Worm (Caenorhabditis elegans) whole organism, L1 larva: ENCODE data around the gene mdt-1.2.
A peak's percentile ranks its signal among the peaks of the same experiment; 100 is the strongest.

Source experiments
- C04F5.9 ChIP-seq: sonication (generic microtip); optimal IDR thresholded peaks from 2 replicates; lab custom pipeline; 2016; ENCODE audit warnings: missing genetic modification characterization, missing compliant biosample characterization
- aha-1 ChIP-seq: fragments of 150-350 bp; optimal IDR thresholded peaks from 2 replicates; lab custom pipeline; 2014; ENCODE audit warnings: missing biosample characterization, missing genetic modification characterization
- ama-1 ChIP-seq: fragments of 150-350 bp; optimal IDR thresholded peaks from 2 replicates; lab custom pipeline; 2014
- ceh-63 ChIP-seq: fragments of 200-800 bp; sonication (Bioruptor generic); optimal IDR thresholded peaks from 2 replicates; lab custom pipeline; 2018; ENCODE audit warnings: mild to moderate bottlenecking, missing genetic modification characterization, missing compliant biosample characterization
- dsc-1 ChIP-seq: sonication (generic microtip); optimal IDR thresholded peaks from 2 replicates; lab custom pipeline; 2016; ENCODE audit warnings: mild to moderate bottlenecking, missing genetic modification characterization, missing compliant biosample characterization
- efl-1 ChIP-seq, 4 experiments: fragments of 150-350 bp; optimal IDR thresholded peaks in 3 of 4; peaks in 1 of 4; 1 replicate in 1 of 4; 2 replicates in 3 of 4; lab custom pipeline; 2014; ENCODE audit warnings: missing biosample characterization in 2 of 4, missing genetic modification characterization in 2 of 4, missing genetic modification reagents in 2 of 4
- efl-3 ChIP-seq: fragments of 200-800 bp; sonication (Bioruptor generic); optimal IDR thresholded peaks from 2 replicates; lab custom pipeline; 2018; ENCODE audit warnings: mild to moderate bottlenecking, missing genetic modification characterization, missing compliant biosample characterization
- elt-2 ChIP-seq: sonication (generic microtip); optimal IDR thresholded peaks from 2 replicates; lab custom pipeline; 2016; ENCODE audit warnings: missing genetic modification characterization, mild to moderate bottlenecking, inconsistent platforms, missing compliant biosample characterization, missing genetic modification reagents
- elt-3 ChIP-seq, 6 experiments: fragments of 150-350 bp in 1 of 6; sonication (generic microtip); optimal IDR thresholded peaks; 2 replicates each; lab custom pipeline; 2017 to 2018; ENCODE audit warnings: missing biosample characterization in 6 of 6, missing genetic modification characterization in 6 of 6, inconsistent platforms in 1 of 6
- fkh-10 ChIP-seq: sonication (generic microtip); optimal IDR thresholded peaks from 2 replicates; lab custom pipeline; 2017; ENCODE audit warnings: missing biosample characterization, missing genetic modification reagents, missing genetic modification characterization
- fkh-4 ChIP-seq: sonication (generic microtip); optimal IDR thresholded peaks from 2 replicates; lab custom pipeline; 2016; ENCODE audit warnings: missing compliant biosample characterization, missing genetic modification characterization, borderline replicate concordance
- fkh-8 ChIP-seq: sonication (generic microtip); optimal IDR thresholded peaks from 2 replicates; lab custom pipeline; 2016; ENCODE audit warnings: mild to moderate bottlenecking, missing genetic modification characterization, missing compliant biosample characterization
- hlh-17 ChIP-seq: fragments of 200-800 bp; sonication (Bioruptor generic); optimal IDR thresholded peaks from 2 replicates; lab custom pipeline; 2018; ENCODE audit warnings: missing genetic modification characterization, mild to moderate bottlenecking, missing compliant biosample characterization, moderate library complexity, borderline replicate concordance
- hpl-2 ChIP-seq: fragments of 150-350 bp; optimal IDR thresholded peaks from 2 replicates; lab custom pipeline; 2014; ENCODE audit warnings: missing biosample characterization, missing genetic modification reagents, missing genetic modification characterization
- isw-1 ChIP-seq: fragments of 200-800 bp; sonication (Bioruptor generic); IDR thresholded peaks from 2 replicates; pipeline ENCODE4 v1.3.6; 2022; ENCODE audit warnings: missing genetic modification characterization, missing compliant biosample characterization
- jun-1 ChIP-seq: fragments of 150-350 bp; optimal IDR thresholded peaks from 2 replicates; lab custom pipeline; 2014; ENCODE audit warnings: missing biosample characterization, missing genetic modification reagents, missing genetic modification characterization
- lin-13 ChIP-seq: fragments of 150-350 bp; optimal IDR thresholded peaks from 2 replicates; lab custom pipeline; 2014; ENCODE audit warnings: missing biosample characterization, missing genetic modification reagents, missing genetic modification characterization
- lin-14 ChIP-seq: fragments of 200-800 bp; sonication (Bioruptor generic); optimal IDR thresholded peaks from 2 replicates; lab custom pipeline; 2018; ENCODE audit warnings: mild to moderate bottlenecking, missing genetic modification characterization, moderate library complexity, missing compliant biosample characterization
- lin-35 ChIP-seq, 2 experiments: fragments of 150-350 bp; optimal IDR thresholded peaks; 2 replicates each; lab custom pipeline; 2014; ENCODE audit warnings: missing biosample characterization in 2 of 2, missing genetic modification characterization in 2 of 2, missing genetic modification reagents in 2 of 2
- lin-39 ChIP-seq: fragments of 150-350 bp; optimal IDR thresholded peaks from 2 replicates; lab custom pipeline; 2014; ENCODE audit warnings: missing biosample characterization, missing genetic modification reagents, missing genetic modification characterization
- mab-9 ChIP-seq: fragments of 200-800 bp; sonication (Bioruptor generic); IDR thresholded peaks from 2 replicates; pipeline ENCODE4 v1.3.6; 2022; ENCODE audit warnings: missing genetic modification reagents, missing genetic modification characterization, missing compliant biosample characterization
- mdl-1 ChIP-seq, 2 experiments: fragments of 150-350 bp; optimal IDR thresholded peaks; 2 replicates each; lab custom pipeline; 2014 to 2017; ENCODE audit warnings: missing biosample characterization in 2 of 2, missing genetic modification characterization in 2 of 2, inconsistent platforms in 1 of 2
- mef-2 ChIP-seq: fragments of 150-350 bp; optimal IDR thresholded peaks from 2 replicates; lab custom pipeline; 2014; ENCODE audit warnings: missing biosample characterization, missing genetic modification characterization
- mep-1 ChIP-seq: fragments of 150-350 bp; optimal IDR thresholded peaks from 2 replicates; lab custom pipeline; 2014; ENCODE audit warnings: missing biosample characterization, missing genetic modification characterization
- nhr-11 ChIP-seq: fragments of 150-350 bp; optimal IDR thresholded peaks from 2 replicates; lab custom pipeline; 2014; ENCODE audit warnings: missing biosample characterization, missing genetic modification characterization
- nhr-19 ChIP-seq: fragments of 200-800 bp; sonication (Bioruptor generic); conservative IDR thresholded peaks from 2 replicates; pipeline ENCODE4 v1.3.6; 2022; ENCODE audit warnings: missing genetic modification characterization, missing compliant biosample characterization
- nhr-237 ChIP-seq: fragments of 150-350 bp; optimal IDR thresholded peaks from 2 replicates; lab custom pipeline; 2014; ENCODE audit warnings: missing biosample characterization, missing genetic modification characterization
- nhr-28 ChIP-seq: fragments of 150-350 bp; optimal IDR thresholded peaks from 2 replicates; lab custom pipeline; 2014; ENCODE audit warnings: missing biosample characterization, missing genetic modification characterization
- nhr-47 ChIP-seq: sonication (generic microtip); optimal IDR thresholded peaks from 2 replicates; lab custom pipeline; 2016; ENCODE audit warnings: mild to moderate bottlenecking, missing genetic modification characterization, moderate library complexity, missing compliant biosample characterization
- nhr-71 ChIP-seq: sonication (generic microtip); optimal IDR thresholded peaks from 2 replicates; lab custom pipeline; 2016; ENCODE audit warnings: mild to moderate bottlenecking, missing genetic modification characterization, moderate library complexity, missing compliant biosample characterization
- nhr-85 ChIP-seq: sonication (generic microtip); peaks from one replicate; lab custom pipeline; 2016; ENCODE audit warnings: missing genetic modification characterization, inconsistent platforms, missing compliant biosample characterization
- pax-3 ChIP-seq: fragments of 200-800 bp; sonication (Bioruptor generic); optimal IDR thresholded peaks from 2 replicates; lab custom pipeline; 2018; ENCODE audit warnings: mild to moderate bottlenecking, missing genetic modification characterization, moderate library complexity, missing compliant biosample characterization
- pqm-1 ChIP-seq: sonication (generic microtip); optimal IDR thresholded peaks from 3 replicates; lab custom pipeline; 2017; ENCODE audit warnings: missing biosample characterization, missing genetic modification characterization
- skn-1 ChIP-seq: fragments of 150-350 bp; optimal IDR thresholded peaks from 2 replicates; lab custom pipeline; 2014; ENCODE audit warnings: missing biosample characterization, missing genetic modification characterization
- snpc-4 ChIP-seq: fragments of 150-350 bp; optimal IDR thresholded peaks from 2 replicates; lab custom pipeline; 2014; ENCODE audit warnings: missing biosample characterization, missing genetic modification characterization
- sptf-1 ChIP-seq: fragments of 150-350 bp; optimal IDR thresholded peaks from 2 replicates; lab custom pipeline; 2014; ENCODE audit warnings: missing biosample characterization, missing genetic modification characterization
- sup-37 ChIP-seq: fragments of 200-800 bp; sonication (Bioruptor generic); optimal IDR thresholded peaks from 2 replicates; lab custom pipeline; 2018; ENCODE audit warnings: mild to moderate bottlenecking, missing genetic modification characterization, missing compliant biosample characterization
- tbx-2 ChIP-seq: sonication (generic microtip); optimal IDR thresholded peaks from 2 replicates; lab custom pipeline; 2016; ENCODE audit warnings: missing genetic modification characterization, missing compliant biosample characterization
- tlp-1 ChIP-seq: fragments of 150-350 bp; optimal IDR thresholded peaks from 2 replicates; lab custom pipeline; 2014; ENCODE audit warnings: missing biosample characterization, missing genetic modification characterization
- unc-62 ChIP-seq: fragments of 150-350 bp; optimal IDR thresholded peaks from 2 replicates; lab custom pipeline; 2014; ENCODE audit warnings: missing biosample characterization, missing genetic modification reagents, missing genetic modification characterization
- unc-86 ChIP-seq: sonication (generic microtip); optimal IDR thresholded peaks from 2 replicates; lab custom pipeline; 2016; ENCODE audit warnings: missing genetic modification characterization, missing compliant biosample characterization
- unc-98 ChIP-seq: fragments of 200-800 bp; sonication (Bioruptor generic); IDR thresholded peaks from 2 replicates; pipeline ENCODE4 v1.3.6; 2022; ENCODE audit warnings: missing genetic modification characterization, missing compliant biosample characterization
- vab-15 ChIP-seq: sonication (generic microtip); optimal IDR thresholded peaks from 2 replicates; lab custom pipeline; 2017; ENCODE audit warnings: missing genotype, mild to moderate bottlenecking, missing genetic modification characterization, missing compliant biosample characterization
- zip-4 ChIP-seq: fragments of 200-800 bp; sonication (Bioruptor generic); optimal IDR thresholded peaks from 2 replicates; lab custom pipeline; 2018; ENCODE audit warnings: mild to moderate bottlenecking, missing genetic modification characterization, moderate library complexity, missing compliant biosample characterization

The mdt-1.2 gene

ce11 chrX:17157868-17158267 is 6.5 kb downstream of the mdt-1.2 start, which contains the start of gene npr-21:
npr-21 (minus strand) TSS chrX:17157968.
- no peak for TF ChIP-seq elt-2 (tag; lab: Kevin White, UChicago)
- no peak for TF ChIP-seq nhr-237
- TF ChIP-seq nhr-71 (tag; lab: Kevin White, UChicago), result no peak
- no peak for TF ChIP-seq lin-13 (GFP tag; lab: Kevin White, UChicago)
- no peak for TF ChIP-seq mdl-1 (tag; optimal IDR thresholded peaks at IDR 0.05; lab: Kevin White, UChicago)
- no peak for TF ChIP-seq tlp-1 (tag; lab: Kevin White, UChicago)
- TF ChIP-seq skn-1 (tag; lab: Kevin White, UChicago), result no peak
- TF ChIP-seq zip-4, result no peak
- no peak for TF ChIP-seq pqm-1
- no peak for TF ChIP-seq isw-1
- no peak for TF ChIP-seq hpl-2 (GFP tag; lab: Kevin White, UChicago)
- TF ChIP-seq vab-15 (tag; lab: Kevin White, UChicago), result no peak
- no peak for TF ChIP-seq aha-1 (tag; lab: Kevin White, UChicago)
- TF ChIP-seq nhr-28 (tag; lab: Kevin White, UChicago), result no peak
- no peak for TF ChIP-seq ceh-63 (GFP tag; lab: Kevin White, UChicago)

ce11 chrX:17168086-17168485 is 16.8 kb downstream of the mdt-1.2 start:
- TF ChIP-seq snpc-4 (no peak), jun-1 (no peak), lin-14 (GFP tag; lab: Kevin White, UChicago) (peak; percentile 1), lin-35 (GFP tag; optimal IDR thresholded peaks at IDR 0.05; lab: Kevin White, UChicago) (no peak), elt-3 (tag; optimal IDR thresholded peaks at IDR 0.05; lab: Kevin White, UChicago) (no peak), fkh-10 (GFP tag; lab: Kevin White, UChicago) (peak; percentile 24), mef-2 (tag; lab: Kevin White, UChicago) (no peak), nhr-85 (tag; lab: Kevin White, UChicago) (peak; percentile 25)
- TF ChIP-seq, all 84 proteins: peak for 3

ce11 chrX:17170401-17170800 is 19.1 kb downstream of the mdt-1.2 start:
- no peak for TF ChIP-seq snpc-4
- no peak for TF ChIP-seq unc-62 (GFP tag; lab: Kevin White, UChicago)
- TF ChIP-seq mab-9 (GFP tag; lab: Robert Waterston, UW), result no peak
- TF ChIP-seq efl-1 (optimal IDR thresholded peaks at IDR 0.05; lab: Kevin White, UChicago), result no peak
- no peak for TF ChIP-seq efl-1 (GFP tag; optimal IDR thresholded peaks at IDR 0.05 in 1 of 2; lab: Kevin White, UChicago)
- no peak for TF ChIP-seq nhr-85 (tag; lab: Kevin White, UChicago)
- no peak for TF ChIP-seq mep-1 (tag; lab: Kevin White, UChicago)
- no peak for TF ChIP-seq nhr-47
- TF ChIP-seq lin-13 (GFP tag; lab: Kevin White, UChicago), result no peak
- TF ChIP-seq C04F5.9 (tag; lab: Kevin White, UChicago), result no peak
- TF ChIP-seq fkh-4 (tag; lab: Kevin White, UChicago), result no peak
- no peak for TF ChIP-seq pax-3 (tag; lab: Kevin White, UChicago)
- no peak for TF ChIP-seq nhr-19 (GFP tag; lab: Robert Waterston, UW)
- no peak for TF ChIP-seq fkh-8 (tag; lab: Kevin White, UChicago)
- TF ChIP-seq ama-1, result no peak

DNA sequence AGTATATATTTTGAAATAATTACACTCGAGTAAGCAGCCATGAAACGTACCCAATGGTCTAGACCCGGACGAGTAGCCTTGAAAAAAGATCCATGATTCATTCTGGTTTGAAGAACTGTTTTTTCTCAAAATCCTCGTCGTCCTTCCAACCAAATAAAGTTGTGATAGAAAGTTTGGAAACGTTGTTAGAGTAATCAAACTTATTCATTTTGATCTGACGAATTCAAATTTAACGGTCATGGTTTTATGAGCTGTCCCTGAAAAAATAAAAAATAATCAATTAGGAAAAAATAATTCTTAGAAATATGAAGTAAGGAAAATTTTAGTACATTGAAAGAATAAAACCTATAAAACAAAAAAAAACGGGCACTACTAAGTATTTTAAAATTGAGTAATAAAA is 25.4 kb downstream of the mdt-1.2 start, which contains the start of gene B0302.4:
Gene B0302.4, minus strand, starts transcription at position 101 of the 400 bp plus-strand sequence.
- TF ChIP-seq nhr-11 (tag; lab: Kevin White, UChicago) (no peak), sup-37 (no peak), mab-9 (GFP tag; lab: Robert Waterston, UW) (no peak), nhr-85 (tag; lab: Kevin White, UChicago) (no peak), lin-13 (GFP tag; lab: Kevin White, UChicago) (no peak), unc-86 (tag; lab: Kevin White, UChicago) (no peak), hlh-17 (no peak), lin-39 (tag; lab: Kevin White, UChicago) (no peak), efl-3 (GFP tag; lab: Kevin White, UChicago) (no peak), sptf-1 (no peak), zip-4 (no peak), hpl-2 (GFP tag; lab: Kevin White, UChicago) (no peak), dsc-1 (tag; lab: Kevin White, UChicago) (no peak), tbx-2 (no peak), jun-1 (no peak), fkh-4 (tag; lab: Kevin White, UChicago) (no peak), unc-98 (GFP tag; lab: Robert Waterston, UW) (no peak)
